Fruit fly (Drosophila melanogaster): Measurements from ENCODE around the gene Hsp70Ab.

dm6 chr3R:11948903-11949358 is 9.4 kb upstream of the Hsp70Ab start, which contains the start of gene Cad87A:
- no peak for TF ChIP-seq CG8478 (optimal IDR thresholded peaks at IDR 0.05)
- TF ChIP-seq psq (optimal IDR thresholded peaks at IDR 0.05): no peak
- no peak for TF ChIP-seq usp (GFP tag; optimal IDR thresholded peaks at IDR 0.05)
- TF ChIP-seq pan (optimal IDR thresholded peaks at IDR 0.05): no peak
- TF ChIP-seq Dll (optimal IDR thresholded peaks at IDR 0.05): no peak
- no peak for TF ChIP-seq EcR (GFP tag; optimal IDR thresholded peaks at IDR 0.05)

Data from whole organism.